Worm (Caenorhabditis elegans): ENCODE measurements around the gene ZC262.4.

The ZC262.4 gene

DNA sequence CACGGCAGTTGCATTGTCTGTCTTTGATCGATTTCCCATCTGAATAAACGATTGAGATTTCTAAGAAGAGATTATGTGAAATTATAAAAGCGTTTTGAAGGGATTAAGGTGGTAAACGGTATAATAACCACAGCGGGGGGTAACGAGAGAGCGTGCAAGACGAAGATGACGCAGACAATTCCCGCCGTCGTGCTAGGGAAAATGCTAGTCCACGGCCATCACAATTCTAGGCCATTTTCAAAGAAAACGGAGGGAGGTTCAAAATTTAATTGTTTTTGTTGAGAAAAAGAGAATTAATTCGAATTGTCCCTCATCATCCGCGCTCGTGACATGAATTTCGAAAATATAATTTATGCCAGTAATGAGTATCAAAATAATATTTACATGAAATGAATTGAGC, 15.2 kb downstream of the ZC262.4 start, which contains the start of gene F10E9.11 (continued):
- TF ChIP-seq ttx-3 (tag; optimal IDR thresholded peaks at IDR 0.05) (peak; percentile 43), zip-5 (tag; optimal IDR thresholded peaks at IDR 0.05) (peak; percentile 86), hlh-30 (tag; optimal IDR thresholded peaks at IDR 0.05; ENCODE audit: insufficient read depth) (peak; percentile 13), ceh-31 (tag; optimal IDR thresholded peaks at IDR 0.05) (peak; percentile 99), npax-4 (tag; optimal IDR thresholded peaks at IDR 0.05) (no peak), gmeb-2 (tag; optimal IDR thresholded peaks at IDR 0.05) (peak; percentile 1), sdc-2 (tag; optimal IDR thresholded peaks at IDR 0.05) (peak; percentile 53)

DNA sequence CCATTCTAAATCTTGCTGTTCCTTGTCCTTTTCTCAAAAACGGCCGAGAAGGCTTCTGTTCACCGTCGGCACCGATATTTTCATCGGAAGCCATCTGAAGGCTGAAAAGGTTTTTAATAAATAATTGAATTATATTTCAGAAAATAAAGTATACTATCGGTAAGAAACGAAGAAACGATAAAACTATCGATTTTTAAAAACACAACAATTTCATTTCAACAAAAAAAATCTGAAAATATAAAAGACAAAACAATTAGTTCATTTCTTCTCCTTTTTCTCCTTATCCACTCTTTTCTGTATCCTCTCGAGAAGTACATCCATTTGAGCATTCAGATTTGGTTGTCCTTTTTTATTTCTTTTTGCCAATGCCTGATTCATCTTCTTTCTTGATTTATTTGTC, 15.8 kb downstream of the ZC262.4 start, which contains the start of gene sas-4:
sas-4 (minus strand) TSS at position 101 of the 400 bp plus-strand sequence.
- no peak for TF ChIP-seq C38D4.7 (GFP tag; optimal IDR thresholded peaks at IDR 0.05)
- TF ChIP-seq ceh-31 (tag; optimal IDR thresholded peaks at IDR 0.05) = no peak
- no peak for TF ChIP-seq ceh-14 (tag; optimal IDR thresholded peaks at IDR 0.05)

DNA sequence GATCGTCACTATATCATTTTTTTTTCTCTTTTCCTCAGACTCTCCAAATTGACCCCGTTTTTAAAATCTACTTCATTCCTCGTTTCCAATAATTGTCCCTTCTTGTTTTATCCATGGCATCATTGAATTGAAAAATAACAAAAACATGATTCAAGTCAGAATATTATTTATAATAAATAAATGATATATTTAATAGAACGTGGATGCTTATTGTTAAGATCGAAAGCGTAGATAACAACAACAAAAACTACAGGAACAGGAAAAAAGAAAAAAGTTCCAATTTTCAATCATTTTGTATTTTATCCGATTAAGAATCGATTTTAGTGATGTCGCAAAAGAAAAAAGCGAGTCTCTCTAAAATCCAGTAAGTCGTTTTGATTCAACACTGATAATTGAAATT, 21.9 kb downstream of the ZC262.4 start, which contains the start of gene F10E9.2:
F10E9.2 (plus strand) TSS at position 301 of the 400 bp plus-strand sequence.
- TF ChIP-seq ceh-34 (tag; optimal IDR thresholded peaks at IDR 0.05) = no peak
- TF ChIP-seq fkh-6 (tag; optimal IDR thresholded peaks at IDR 0.05) = no peak
- TF ChIP-seq fkh-10 (GFP tag; optimal IDR thresholded peaks at IDR 0.05) = no peak
- TF ChIP-seq unc-3 (GFP tag; conservative IDR thresholded peaks at IDR 0.05) = no peak
- no peak for TF ChIP-seq unc-3 (tag; optimal IDR thresholded peaks at IDR 0.05)
- no peak for TF ChIP-seq hlh-30 (tag; optimal IDR thresholded peaks at IDR 0.05; ENCODE audit: insufficient read depth)
- TF ChIP-seq K02D7.2 (tag; optimal IDR thresholded peaks at IDR 0.05) = no peak
- no peak for TF ChIP-seq ets-4 (tag; optimal IDR thresholded peaks at IDR 0.05)
- TF ChIP-seq ceh-48 (tag; optimal IDR thresholded peaks at IDR 0.05) = no peak

DNA sequence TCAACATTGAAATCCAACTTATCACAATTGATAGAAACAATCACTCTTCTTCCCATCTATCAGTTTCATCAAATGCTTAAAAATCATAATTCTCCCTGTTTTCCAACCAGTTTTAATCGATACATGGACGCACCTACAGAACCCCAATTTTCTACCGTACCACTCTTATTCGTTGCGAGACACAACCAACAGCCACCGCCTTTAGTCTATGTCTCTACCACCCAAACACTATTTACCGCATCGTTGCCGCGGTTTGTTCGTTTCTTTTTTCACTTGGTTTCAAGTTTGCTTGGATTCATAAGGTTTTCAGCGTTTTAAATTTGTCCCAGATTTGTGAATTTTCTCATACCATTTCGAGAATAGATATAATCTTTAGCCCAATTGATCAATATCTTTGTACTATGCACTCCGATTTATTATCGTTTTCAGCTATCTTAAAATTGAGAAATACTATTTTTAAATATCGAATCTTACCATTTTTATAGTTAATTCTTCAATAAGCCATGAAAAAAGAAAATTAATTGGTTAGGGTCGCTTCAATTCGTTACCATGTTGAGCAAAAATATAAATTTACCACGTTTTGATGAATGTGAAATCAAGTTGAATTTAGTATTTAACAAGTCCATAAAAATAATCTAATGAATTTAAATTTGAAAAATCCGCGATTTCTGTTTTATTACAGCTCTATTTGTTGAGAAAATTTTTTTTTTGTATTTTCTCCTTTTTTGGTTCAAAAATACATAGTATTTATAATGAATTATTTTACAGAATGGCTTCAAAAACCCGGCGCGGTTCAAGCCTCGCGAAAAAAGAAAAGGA, 23.9 kb downstream of the ZC262.4 start, which contains the start of gene F10E9.3:
F10E9.3 (plus strand) TSS at position 769 of the 819 bp plus-strand sequence.
- TF ChIP-seq fkh-10 (GFP tag; optimal IDR thresholded peaks at IDR 0.05) (no peak), hlh-15 (tag; optimal IDR thresholded peaks at IDR 0.05) (no peak), odd-2 (tag; optimal IDR thresholded peaks at IDR 0.05) (no peak), F13H6.1 (tag; optimal IDR thresholded peaks at IDR 0.05) (no peak), sox-2 (GFP tag; IDR thresholded peaks at IDR 0.05) (no peak), nfya-1 (tag; optimal IDR thresholded peaks at IDR 0.05) (peak; percentile 53), rnt-1 (tag; optimal IDR thresholded peaks at IDR 0.05) (no peak), pqm-1 (tag; optimal IDR thresholded peaks at IDR 0.05) (no peak)

DNA sequence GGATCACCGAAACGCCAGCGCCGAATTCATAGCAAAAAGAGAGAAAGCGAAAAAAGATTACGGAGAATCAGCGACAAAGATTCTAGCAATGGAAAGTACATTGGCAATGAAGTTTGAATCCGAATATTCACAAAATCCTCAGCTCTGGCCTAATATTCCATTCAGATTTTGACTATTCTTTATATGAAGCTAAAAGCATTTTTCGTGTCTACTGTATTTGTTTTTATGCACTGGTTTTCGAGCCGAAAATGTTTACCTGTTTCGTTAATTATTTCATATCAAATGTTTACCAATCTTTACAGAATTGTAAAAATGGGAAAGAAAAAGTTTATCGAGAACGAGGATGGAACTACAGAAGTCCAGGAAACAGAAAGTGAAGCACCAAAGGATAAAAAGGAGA, 26.1 kb downstream of the ZC262.4 start, which contains the start of gene F10E9.4:
F10E9.4 (plus strand) TSS at position 301 of the 400 bp plus-strand sequence.
- TF ChIP-seq ceh-45 (GFP tag; IDR thresholded peaks at IDR 0.05) (no peak), unc-86 (tag; optimal IDR thresholded peaks at IDR 0.05) (no peak), Y22D7AL.16 (tag; optimal IDR thresholded peaks at IDR 0.05) (no peak), fax-1 (tag; optimal IDR thresholded peaks at IDR 0.05) (no peak)

DNA sequence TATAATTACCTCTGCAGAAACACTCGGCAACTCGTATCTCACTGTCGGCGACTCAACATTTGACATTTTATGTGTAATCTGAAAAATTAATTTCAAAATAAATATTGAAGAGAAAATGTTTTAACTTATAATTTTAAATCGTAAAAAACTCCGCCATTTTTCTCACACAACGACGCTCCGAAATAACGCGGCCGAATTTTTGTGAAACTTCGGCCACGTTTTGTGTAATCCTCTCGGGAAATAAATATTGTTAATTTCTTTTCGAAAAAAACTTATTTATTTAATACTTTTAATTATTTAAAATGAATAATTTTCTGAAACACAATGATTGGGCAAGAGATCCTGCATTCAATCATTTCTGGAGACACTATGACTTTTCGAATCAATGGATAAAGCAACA, 27.0 kb downstream of the ZC262.4 start, which contains the start of the genes F10E9.7 and F10E9.5:
F10E9.7 (minus strand) TSS at position 86 of the 400 bp plus-strand sequence.
F10E9.5 (plus strand) TSS at position 237 of the 400 bp plus-strand sequence.
- TF ChIP-seq pha-4 (tag; optimal IDR thresholded peaks at IDR 0.05) (no peak), K09A11.1 (tag; optimal IDR thresholded peaks at IDR 0.05; ENCODE audit: insufficient read depth) (no peak), odd-2 (tag; optimal IDR thresholded peaks at IDR 0.05) (no peak), nhr-11 (tag; optimal IDR thresholded peaks at IDR 0.05) (no peak), ama-1 (optimal IDR thresholded peaks at IDR 0.05) (no peak), ztf-16 (tag; optimal IDR thresholded peaks at IDR 0.05) (peak; percentile 18), ceh-34 (tag; optimal IDR thresholded peaks at IDR 0.05) (peak; percentile 49), F13H6.1 (tag; optimal IDR thresholded peaks at IDR 0.05) (peak; percentile 21), ttx-3 (tag; optimal IDR thresholded peaks at IDR 0.05) (peak; percentile 52), pqm-1 (tag; optimal IDR thresholded peaks at IDR 0.05) (no peak), fkh-10 (GFP tag; optimal IDR thresholded peaks at IDR 0.05) (no peak), ref-2 (tag; optimal IDR thresholded peaks at IDR 0.05) (peak; percentile 80), ceh-9 (tag; optimal IDR thresholded peaks at IDR 0.05) (no peak), zip-5 (tag; optimal IDR thresholded peaks at IDR 0.05) (peak; percentile 84), nfya-1 (tag; optimal IDR thresholded peaks at IDR 0.05) (peak; percentile 24), fax-1 (tag; optimal IDR thresholded peaks at IDR 0.05) (peak; percentile 45), ceh-31 (tag; optimal IDR thresholded peaks at IDR 0.05) (peak; percentile 94), T23F11.4 (GFP tag; optimal IDR thresholded peaks at IDR 0.05) (no peak), unc-3 (GFP tag; conservative IDR thresholded peaks at IDR 0.05) (no peak), unc-3 (tag; optimal IDR thresholded peaks at IDR 0.05) (peak; percentile 29), ceh-45 (GFP tag; IDR thresholded peaks at IDR 0.05) (no peak), ets-4 (tag; optimal IDR thresholded peaks at IDR 0.05) (peak; percentile 87), unc-55 (GFP tag; optimal IDR thresholded peaks at IDR 0.05) (no peak), ceh-48 (tag; optimal IDR thresholded peaks at IDR 0.05) (no peak), tbx-2 (tag; optimal IDR thresholded peaks at IDR 0.05) (peak; percentile 82), ahr-1 (tag; optimal IDR thresholded peaks at IDR 0.05) (peak; percentile 45)

Data from whole organism, late embryonic.